Worm (Caenorhabditis elegans) whole organism, L3 larva: ENCODE results near the gene fat-5.

Experiments used
- ama-1 ChIP-seq: fragments of 150-350 bp; optimal IDR thresholded peaks from 2 replicates; lab custom pipeline; 2018
- lin-39 ChIP-seq: fragments of 150-350 bp; optimal IDR thresholded peaks from 2 replicates; lab custom pipeline; 2018; ENCODE audit warnings: missing biosample characterization, missing genetic modification reagents, missing genetic modification characterization
- snpc-4 ChIP-seq: fragments of 150-350 bp; optimal IDR thresholded peaks from 2 replicates; lab custom pipeline; 2014; ENCODE audit warnings: missing biosample characterization, missing genetic modification characterization
- unc-39 ChIP-seq: sonication (generic microtip); optimal IDR thresholded peaks from 4 replicates; lab custom pipeline; 2017; ENCODE audit warnings: missing biosample characterization, missing genetic modification characterization
- unc-62 ChIP-seq: fragments of 150-350 bp; sonication (generic microtip); optimal IDR thresholded peaks from 4 replicates; lab custom pipeline; 2014; ENCODE audit warnings: missing biosample characterization, missing genetic modification reagents, missing genetic modification characterization
- ztf-11 ChIP-seq: fragments of 150-350 bp; optimal IDR thresholded peaks from 2 replicates; lab custom pipeline; 2014; ENCODE audit warnings: missing biosample characterization, missing genetic modification characterization

DNA sequence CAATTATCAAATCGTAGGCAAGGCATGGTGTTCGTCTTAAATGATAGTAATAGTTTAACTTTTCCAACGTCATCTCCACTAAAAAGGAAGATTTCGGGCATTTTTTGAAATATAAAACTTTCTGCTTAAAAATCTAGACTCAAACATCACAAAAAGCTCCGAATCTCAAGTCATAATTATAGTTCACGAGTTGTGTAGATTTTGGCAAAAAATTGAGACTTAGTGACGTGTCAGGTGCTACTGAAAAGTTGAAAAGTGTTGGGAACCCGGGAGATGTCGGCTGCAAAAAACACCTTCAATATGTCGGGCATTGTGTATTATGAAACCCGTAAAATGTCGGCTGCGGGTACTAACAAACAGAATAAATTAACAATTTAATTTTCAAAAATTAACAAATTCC is 29.0 kb upstream of the fat-5 start, which contains the start of gene Y26G10.1:
- TF ChIP-seq unc-62 (GFP tag; lab: Kevin White, UChicago) (no peak), ztf-11 (tag; lab: Kevin White, UChicago) (no peak), unc-39 (no peak), ama-1 (lab: Kevin White, UChicago) (no peak), snpc-4 (tag; lab: Kevin White, UChicago) (no peak), lin-39 (tag; lab: Kevin White, UChicago) (no peak)
